Fruit fly (Drosophila melanogaster): ENCODE measurements around the gene osa.

DNA sequence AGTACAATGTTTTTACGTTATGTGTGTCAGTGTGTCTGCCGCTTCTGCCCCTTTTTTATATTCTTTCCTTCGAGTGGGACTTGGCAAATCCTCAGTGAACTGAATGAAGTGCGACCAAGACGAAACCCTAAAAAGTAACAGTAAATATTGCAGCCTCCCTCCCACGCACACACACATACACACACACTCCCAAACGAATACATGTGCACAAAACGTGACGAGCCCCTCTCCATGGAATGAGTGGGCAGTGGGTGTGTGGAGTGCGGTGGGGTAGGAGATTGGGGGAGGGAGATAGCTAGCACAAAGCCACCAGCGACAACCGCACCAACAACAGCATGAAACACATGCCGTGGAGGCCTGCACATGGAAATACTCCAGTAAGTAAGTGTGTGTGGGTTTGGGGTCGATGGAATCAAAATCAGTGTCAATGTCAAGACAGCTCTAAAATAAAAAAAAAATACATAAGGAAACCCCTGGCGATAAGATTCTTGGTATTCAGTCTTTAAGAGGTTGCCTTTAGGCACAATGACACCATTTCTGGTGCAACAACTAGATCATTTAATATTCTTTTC, 3.3 kb downstream of the osa start:
- TF ChIP-seq kay (GFP tag; optimal IDR thresholded peaks at IDR 0.05) (no peak), Neu2 (GFP tag; optimal IDR thresholded peaks at IDR 0.05; ENCODE audit: borderline replicate concordance) (no peak), CG1529 (GFP tag; optimal IDR thresholded peaks at IDR 0.05) (no peak), CG9215 (GFP tag; IDR thresholded peaks at IDR 0.05) (no peak), sens (GFP tag) (no peak), wor (GFP tag; IDR thresholded peaks at IDR 0.05) (no peak), btn (GFP tag; optimal IDR thresholded peaks at IDR 0.05) (no peak)
